Worm (Caenorhabditis elegans) whole organism, mixed stage, embryonic: ENCODE results near the gene clec-51.

Source experiments
- M03D4.4 ChIP-seq: sonication (generic microtip); optimal IDR thresholded peaks from 2 replicates; lab custom pipeline; 2017; ENCODE audit warnings: mild to moderate bottlenecking, missing genetic modification characterization, missing compliant biosample characterization
- bed-3 ChIP-seq: fragments of 200-800 bp; sonication (Bioruptor generic); optimal IDR thresholded peaks from 3 replicates; lab custom pipeline; 2018; ENCODE audit warnings: mild to moderate bottlenecking, missing genetic modification characterization, moderate library complexity, missing compliant biosample characterization
- blmp-1 ChIP-seq: fragments of 150-350 bp; optimal IDR thresholded peaks from 2 replicates; lab custom pipeline; 2014; ENCODE audit warnings: missing biosample characterization, missing genetic modification characterization
- ceh-43 ChIP-seq: fragments of 200-800 bp; sonication (Bioruptor generic); optimal IDR thresholded peaks from 2 replicates; lab custom pipeline; 2018; ENCODE audit warnings: mild to moderate bottlenecking, missing genetic modification characterization, moderate library complexity, missing compliant biosample characterization
- ceh-83 ChIP-seq: fragments of 200-800 bp; sonication (Bioruptor generic); optimal IDR thresholded peaks from 2 replicates; lab custom pipeline; 2018; ENCODE audit warnings: mild to moderate bottlenecking, missing genetic modification characterization, missing compliant biosample characterization
- ces-1 ChIP-seq: fragments of 150-350 bp; optimal IDR thresholded peaks from 2 replicates; lab custom pipeline; 2014; ENCODE audit warnings: missing biosample characterization, missing genetic modification reagents, missing genetic modification characterization
- cnd-1 ChIP-seq: fragments of 200-800 bp; sonication (Bioruptor generic); optimal IDR thresholded peaks from 2 replicates; lab custom pipeline; 2018; ENCODE audit warnings: mild to moderate bottlenecking, missing genetic modification characterization, missing compliant biosample characterization
- drap-1 ChIP-seq: fragments of 200-800 bp; sonication (Bioruptor generic); optimal IDR thresholded peaks from 3 replicates; lab custom pipeline; 2018; ENCODE audit warnings: mild to moderate bottlenecking, missing genetic modification characterization, missing compliant biosample characterization
- elt-1 ChIP-seq: sonication (generic microtip); optimal IDR thresholded peaks from 2 replicates; lab custom pipeline; 2017; ENCODE audit warnings: missing genetic modification characterization, mild to moderate bottlenecking, missing compliant biosample characterization, antibody characterized with exemption, moderate library complexity, borderline replicate concordance; ENCODE audit not compliant: insufficient read depth
- elt-3 ChIP-seq: fragments of 150-350 bp; optimal IDR thresholded peaks from 2 replicates; lab custom pipeline; 2014; ENCODE audit warnings: missing biosample characterization, missing genetic modification characterization
- flh-1 ChIP-seq: fragments of 200-800 bp; sonication (Bioruptor generic); optimal IDR thresholded peaks from 2 replicates; lab custom pipeline; 2018; ENCODE audit warnings: mild to moderate bottlenecking, missing genetic modification characterization, moderate library complexity, missing compliant biosample characterization
- ham-2 ChIP-seq: fragments of 200-800 bp; sonication (Bioruptor generic); optimal IDR thresholded peaks from 2 replicates; lab custom pipeline; 2018; ENCODE audit warnings: mild to moderate bottlenecking, missing genetic modification characterization, missing compliant biosample characterization
- hlh-1 ChIP-seq: fragments of 150-350 bp; optimal IDR thresholded peaks from 2 replicates; lab custom pipeline; 2014; ENCODE audit warnings: missing biosample characterization, missing genetic modification reagents, missing genetic modification characterization
- lin-13 ChIP-seq: fragments of 150-350 bp; optimal IDR thresholded peaks from 2 replicates; lab custom pipeline; 2014; ENCODE audit warnings: missing biosample characterization, missing genetic modification characterization
- lsy-2 ChIP-seq: fragments of 150-350 bp; optimal IDR thresholded peaks from 2 replicates; lab custom pipeline; 2014; ENCODE audit warnings: missing biosample characterization, missing genetic modification characterization
- mab-5 ChIP-seq: fragments of 150-350 bp; optimal IDR thresholded peaks from 2 replicates; lab custom pipeline; 2014; ENCODE audit warnings: missing biosample characterization, missing genetic modification characterization
- mep-1 ChIP-seq: fragments of 150-350 bp; optimal IDR thresholded peaks from 2 replicates; lab custom pipeline; 2017; ENCODE audit warnings: missing biosample characterization, missing genetic modification reagents, missing genetic modification characterization, inconsistent platforms
- mls-2 ChIP-seq: sonication (generic microtip); optimal IDR thresholded peaks from 2 replicates; lab custom pipeline; 2016; ENCODE audit warnings: mild to moderate bottlenecking, missing genetic modification characterization, moderate library complexity, missing compliant biosample characterization
- nhr-12 ChIP-seq: fragments of 150-350 bp; optimal IDR thresholded peaks from 2 replicates; lab custom pipeline; 2014; ENCODE audit warnings: missing biosample characterization, missing genetic modification characterization
- nhr-237 ChIP-seq: fragments of 150-350 bp; optimal IDR thresholded peaks from 2 replicates; lab custom pipeline; 2014; ENCODE audit warnings: missing biosample characterization, missing genetic modification characterization
- nhr-76 ChIP-seq: sonication (generic microtip); optimal IDR thresholded peaks from 2 replicates; lab custom pipeline; 2017; ENCODE audit warnings: missing biosample characterization, missing genetic modification characterization
- sem-2 ChIP-seq: fragments of 200-800 bp; sonication (Bioruptor generic); optimal IDR thresholded peaks from 2 replicates; lab custom pipeline; 2018; ENCODE audit warnings: mild to moderate bottlenecking, missing genetic modification characterization, missing compliant biosample characterization
- snpc-4 ChIP-seq: fragments of 150-350 bp; optimal IDR thresholded peaks from 2 replicates; lab custom pipeline; 2014; ENCODE audit warnings: missing biosample characterization, missing genetic modification characterization
- sptf-1 ChIP-seq: sonication (generic microtip); optimal IDR thresholded peaks from 2 replicates; lab custom pipeline; 2017; ENCODE audit warnings: mild to moderate bottlenecking, missing genetic modification characterization, moderate library complexity, missing compliant biosample characterization
- tbx-8 ChIP-seq: fragments of 200-800 bp; sonication (Bioruptor generic); optimal IDR thresholded peaks from 2 replicates; lab custom pipeline; 2018; ENCODE audit warnings: mild to moderate bottlenecking, missing genetic modification characterization, moderate library complexity, missing compliant biosample characterization
- unc-39 ChIP-seq: fragments of 150-350 bp; optimal IDR thresholded peaks from 2 replicates; lab custom pipeline; 2014; ENCODE audit warnings: missing biosample characterization, missing genetic modification characterization
- zip-8 ChIP-seq: fragments of 150-350 bp; optimal IDR thresholded peaks from 2 replicates; lab custom pipeline; 2014; ENCODE audit warnings: missing biosample characterization, missing genetic modification characterization
- ztf-11 ChIP-seq: fragments of 150-350 bp; optimal IDR thresholded peaks from 2 replicates; lab custom pipeline; 2014; ENCODE audit warnings: missing biosample characterization, missing genetic modification characterization

The clec-51 gene

ce11 chrIV:8206314-8206713, 42.7 kb upstream of the clec-51 start, which contains the start of gene svh-1:
Gene svh-1, plus strand, starts transcription at chrIV:8206614.
- TF ChIP-seq M03D4.4: no peak

ce11 chrIV:8205272-8206098, 41.9 kb upstream of the clec-51 start, which contains the start of gene hgrs-1:
Gene hgrs-1, minus strand, starts transcription at chrIV:8206048.
- no peak for TF ChIP-seq ceh-83 (GFP tag; lab: Kevin White, UChicago)
- TF ChIP-seq mep-1: peak; percentile 3
- no peak for TF ChIP-seq elt-1 (tag; lab: Kevin White, UChicago)
- TF ChIP-seq ham-2: no peak

ce11 chrIV:8203555-8203954, 40.0 kb upstream of the clec-51 start:
- no peak for TF ChIP-seq flh-1
- TF ChIP-seq tbx-8 (GFP tag; lab: Kevin White, UChicago): no peak
- TF ChIP-seq cnd-1 (tag; lab: Kevin White, UChicago): no peak
- no peak for TF ChIP-seq elt-1 (tag; lab: Kevin White, UChicago)
- TF ChIP-seq nhr-12 (tag; lab: Kevin White, UChicago): no peak
- no peak for TF ChIP-seq sptf-1
- no peak for TF ChIP-seq ztf-11 (tag; lab: Kevin White, UChicago)
- TF ChIP-seq zip-8 (tag; lab: Kevin White, UChicago): no peak
- no peak for TF ChIP-seq bed-3
- no peak for TF ChIP-seq nhr-76 (tag; lab: Kevin White, UChicago)

- TF ChIP-seq snpc-4 (tag; lab: Kevin White, UChicago) (no peak), elt-1 (tag; lab: Kevin White, UChicago) (no peak), flh-1 (no peak), sem-2 (GFP tag; lab: Kevin White, UChicago) (no peak), bed-3 (no peak), mep-1 (no peak), ham-2 (no peak), mls-2 (tag; lab: Kevin White, UChicago) (no peak), ceh-83 (GFP tag; lab: Kevin White, UChicago) (no peak), nhr-237 (tag; lab: Kevin White, UChicago) (no peak)
Measured at ce11 chrIV:8201133-8201532, 37.5 kb upstream of the clec-51 start, which contains the start of gene glrx-22. Gene glrx-22, minus strand, starts transcription at chrIV:8201233.

- TF ChIP-seq ceh-43 (no peak), lin-13 (tag; lab: Kevin White, UChicago) (no peak), drap-1 (no peak), mab-5 (tag; lab: Kevin White, UChicago) (no peak)
Measured at ce11 chrIV:8199824-8200223, 36.2 kb upstream of the clec-51 start.

- no peak for TF ChIP-seq unc-39 (tag; lab: Kevin White, UChicago)
Measured at ce11 chrIV:8199274-8199673, 35.7 kb upstream of the clec-51 start.

- TF ChIP-seq ces-1 (GFP tag; lab: Kevin White, UChicago) (no peak), flh-1 (no peak), snpc-4 (tag; lab: Kevin White, UChicago) (no peak), sptf-1 (no peak), zip-8 (tag; lab: Kevin White, UChicago) (no peak), M03D4.4 (no peak), ceh-43 (no peak), lin-13 (tag; lab: Kevin White, UChicago) (no peak), nhr-12 (tag; lab: Kevin White, UChicago) (no peak), blmp-1 (tag; lab: Kevin White, UChicago) (no peak), mls-2 (tag; lab: Kevin White, UChicago) (no peak), mep-1 (no peak), unc-39 (tag; lab: Kevin White, UChicago) (no peak), elt-3 (tag; lab: Kevin White, UChicago) (no peak), hlh-1 (tag; lab: Kevin White, UChicago) (no peak), ceh-83 (GFP tag; lab: Kevin White, UChicago) (no peak), lsy-2 (tag; lab: Kevin White, UChicago) (no peak)
- TF ChIP-seq, all 35 proteins: peak for 0
Measured at ce11 chrIV:8198851-8199250, 35.3 kb upstream of the clec-51 start, which contains the start of gene wsp-1. Gene wsp-1, minus strand, starts transcription at chrIV:8198951.
